Fruit fly (Drosophila melanogaster) S2 (cell line): ENCODE measurements around the gene mld.

Experiments
- CG8478 ChIP-seq: fragments of >200 bp; optimal IDR thresholded peaks from 2 replicates; lab custom pipeline; 2018
- CTCF ChIP-seq, 2 experiments: fragments of >200 bp; optimal IDR thresholded peaks; 2 replicates each; lab custom pipeline; 2018

DNA sequence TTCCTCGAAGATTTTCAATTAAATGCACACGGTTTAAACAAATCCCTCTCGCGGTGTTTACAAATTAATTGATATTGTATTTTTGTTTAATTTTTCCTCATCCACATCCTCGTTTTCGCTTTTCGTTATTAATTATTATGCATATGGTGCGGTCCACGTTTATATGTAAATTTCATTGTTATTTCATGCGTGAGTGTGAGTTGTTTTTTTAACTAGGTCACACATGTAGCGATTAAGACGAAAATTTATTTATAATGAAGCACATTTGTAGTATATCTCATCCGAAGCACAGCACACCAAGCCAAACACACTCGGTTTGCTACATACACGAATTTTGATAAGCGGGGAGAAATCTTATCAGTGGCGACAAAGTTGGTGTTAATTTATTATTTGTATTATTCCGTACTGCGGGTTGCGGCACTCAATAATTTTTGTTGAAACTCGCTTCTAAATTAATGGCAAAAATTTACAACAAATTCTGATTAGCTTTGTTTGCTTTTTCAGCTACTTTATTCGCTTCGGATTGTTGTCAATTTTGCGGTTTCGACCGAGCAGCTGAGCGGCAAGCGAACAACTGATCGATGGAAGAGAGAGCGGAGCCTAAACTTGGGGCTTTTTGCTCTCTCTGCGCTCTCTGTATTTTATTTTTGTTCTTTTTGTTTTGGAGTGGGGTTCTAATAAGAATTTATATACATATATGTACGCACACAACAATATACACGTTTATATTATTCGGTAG, 13.9 kb upstream of the mld start:
- TF ChIP-seq CG8478 (lab: Kevin White, UChicago) (no peak), CTCF (optimal IDR thresholded peaks at IDR 0.05; lab: Kevin White, UChicago) (no peak)
